Worm (Caenorhabditis elegans): Measurements from ENCODE around the gene C16C8.7.

ce11 chrII:3444280-3444679 is 15.7 kb downstream of the C16C8.7 start, which contains the start of gene C16C8.4:
- TF ChIP-seq dve-1 (tag; optimal IDR thresholded peaks at IDR 0.05; ENCODE audit: insufficient read depth) (no peak), snpc-1.2 (GFP tag; IDR thresholded peaks at IDR 0.05) (no peak), aly-2 (tag; optimal IDR thresholded peaks at IDR 0.05) (no peak), rbr-2 (tag; optimal IDR thresholded peaks at IDR 0.05) (no peak), fkh-10 (GFP tag; optimal IDR thresholded peaks at IDR 0.05) (no peak), lin-29 (GFP tag; IDR thresholded peaks at IDR 0.05) (no peak), fos-1 (tag; optimal IDR thresholded peaks at IDR 0.05) (no peak), snpc-4 (tag; optimal IDR thresholded peaks at IDR 0.05) (no peak), hlh-30 (tag; optimal IDR thresholded peaks at IDR 0.05; ENCODE audit: insufficient read depth) (no peak)

Measured in whole organism, L4 larva.